Worm (Caenorhabditis elegans): Measurements from ENCODE around the gene C35D10.1.

DNA sequence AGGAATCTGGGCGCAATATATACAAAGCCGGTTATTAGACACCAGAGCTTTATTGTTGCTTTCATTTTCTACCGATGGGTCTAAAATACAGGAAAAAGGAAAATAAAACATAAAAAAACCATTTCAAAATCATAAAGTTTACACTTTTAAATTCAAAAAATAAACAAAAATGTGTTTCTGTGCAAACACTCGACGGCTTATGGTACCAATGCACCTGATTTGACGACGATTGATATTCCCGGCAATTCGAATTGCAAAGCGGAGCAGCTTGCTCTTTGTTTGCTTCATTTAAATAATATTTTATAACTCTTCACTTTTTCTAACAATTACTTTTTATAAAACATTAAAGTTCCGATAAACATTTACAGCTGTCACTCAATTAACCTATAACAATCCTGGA is 29.4 kb upstream of the C35D10.1 start, which contains the start of gene F26A1.1:
- TF ChIP-seq klf-2 (GFP tag; conservative IDR thresholded peaks at IDR 0.05) (no peak), ztf-23 (GFP tag; IDR thresholded peaks at IDR 0.05) (no peak)

Data from whole organism, midembryonic.